Fruit fly (Drosophila melanogaster) whole organism, embryonic: Measurements from ENCODE around the gene CG14439.

ENCODE experiments used
- BtbVII ChIP-seq: fragments of 200-800 bp; sonication (Bioruptor generic); optimal IDR thresholded peaks from 3 replicates; lab custom pipeline; 2017; ENCODE audit warnings: missing biosample characterization, mild to moderate bottlenecking, missing genetic modification characterization
- CG1024 ChIP-seq: fragments of 200-800 bp; sonication (Bioruptor generic); IDR thresholded peaks from 2 replicates; pipeline ENCODE4 v1.3.6; 2022; ENCODE audit warnings: missing biosample characterization, missing genetic modification characterization
- CG12155 ChIP-seq: fragments of 200-800 bp; sonication (Bioruptor generic); optimal IDR thresholded peaks from 3 replicates; lab custom pipeline; 2016; ENCODE audit warnings: missing biosample characterization, missing genetic modification characterization
- CG12236 ChIP-seq: fragments of 200-800 bp; sonication (Bioruptor generic); optimal IDR thresholded peaks from 2 replicates; lab custom pipeline; 2016; ENCODE audit warnings: missing biosample characterization, missing genetic modification characterization
- CG1233 ChIP-seq: fragments of 200-800 bp; sonication (Bioruptor generic); optimal IDR thresholded peaks from 4 replicates; lab custom pipeline; 2018; ENCODE audit warnings: missing biosample characterization, mild to moderate bottlenecking, missing genetic modification characterization
- CG15696 ChIP-seq: fragments of 200-800 bp; sonication (Bioruptor generic); optimal IDR thresholded peaks from 2 replicates; lab custom pipeline; 2019; ENCODE audit warnings: missing biosample characterization, mild to moderate bottlenecking, missing genetic modification characterization, moderate library complexity
- CG17802 ChIP-seq: fragments of 200-800 bp; sonication (Bioruptor generic); optimal IDR thresholded peaks from 2 replicates; lab custom pipeline; 2018; ENCODE audit warnings: missing biosample characterization, mild to moderate bottlenecking, missing genetic modification characterization, moderate library complexity
- CG2129 ChIP-seq: fragments of 200-800 bp; sonication (Bioruptor generic); IDR thresholded peaks from 2 replicates; pipeline ENCODE4 v1.3.6; 2022; ENCODE audit warnings: missing biosample characterization, missing genetic modification characterization; ENCODE audit not compliant: partially characterized antibody
- CG31441 ChIP-seq: fragments of 200-800 bp; sonication (Bioruptor generic); IDR thresholded peaks from 2 replicates; pipeline ENCODE4 v1.3.6; 2022; ENCODE audit warnings: missing biosample characterization, missing genetic modification characterization
- CG33557 ChIP-seq: fragments of 200-800 bp; sonication (Bioruptor generic); optimal IDR thresholded peaks from 2 replicates; lab custom pipeline; 2019; ENCODE audit warnings: missing biosample characterization, mild to moderate bottlenecking, missing genetic modification characterization, moderate library complexity
- CG43689 ChIP-seq: fragments of 200-800 bp; sonication (Bioruptor generic); IDR thresholded peaks from 2 replicates; pipeline ENCODE4 v1.3.6; 2022; ENCODE audit warnings: missing biosample characterization, missing genetic modification characterization
- CG5953 ChIP-seq: fragments of 200-800 bp; sonication (Bioruptor generic); IDR thresholded peaks from 2 replicates; pipeline ENCODE4 v1.3.6; 2022; ENCODE audit warnings: missing biosample characterization, missing genetic modification characterization
- CG6689 ChIP-seq: fragments of 200-800 bp; sonication (Bioruptor generic); IDR thresholded peaks from 2 replicates; pipeline ENCODE4 v1.3.6; 2022; ENCODE audit warnings: missing biosample characterization, missing genetic modification characterization
- CG6813 ChIP-seq: fragments of 200-800 bp; sonication (Bioruptor generic); optimal IDR thresholded peaks from 2 replicates; lab custom pipeline; 2017; ENCODE audit warnings: missing biosample characterization, missing genetic modification characterization, mild to moderate bottlenecking, moderate library complexity, missing genetic modification reagents
- CG7839 ChIP-seq: fragments of 200-800 bp; sonication (Bioruptor generic); optimal IDR thresholded peaks from 3 replicates; lab custom pipeline; 2018; ENCODE audit warnings: missing biosample characterization, mild to moderate bottlenecking, missing genetic modification characterization, moderate library complexity
- CG8944 ChIP-seq: fragments of 200-800 bp; sonication (Bioruptor generic); optimal IDR thresholded peaks from 3 replicates; lab custom pipeline; 2016; ENCODE audit warnings: missing biosample characterization, missing genetic modification characterization
- Dek ChIP-seq: fragments of 200-800 bp; sonication (Bioruptor generic); optimal IDR thresholded peaks from 3 replicates; lab custom pipeline; 2019; ENCODE audit warnings: missing biosample characterization, mild to moderate bottlenecking, missing genetic modification characterization, moderate library complexity
- Dfd ChIP-seq, 2 experiments: fragments of >200 bp; optimal IDR thresholded peaks; 2 replicates each; lab custom pipeline; 2017; ENCODE audit warnings: missing biosample characterization in 2 of 2, missing genetic modification characterization in 2 of 2
- Doc2 ChIP-seq: fragments of 200-800 bp; sonication (Bioruptor generic); IDR thresholded peaks from 2 replicates; pipeline ENCODE4 v1.3.6; 2022; ENCODE audit warnings: missing biosample characterization, missing genetic modification characterization
- Dp ChIP-seq: fragments of 200-800 bp; sonication (Bioruptor generic); optimal IDR thresholded peaks from 2 replicates; lab custom pipeline; 2018; ENCODE audit warnings: missing biosample characterization, mild to moderate bottlenecking, missing genetic modification characterization, moderate library complexity
- Gug ChIP-seq: fragments of 200-800 bp; sonication (Bioruptor generic); IDR thresholded peaks from 4 replicates; pipeline ENCODE4 v1.3.6; 2022; ENCODE audit warnings: missing biosample characterization, missing genetic modification characterization
- H15 ChIP-seq: fragments of 200-800 bp; sonication (Bioruptor generic); IDR thresholded peaks from 3 replicates; pipeline ENCODE4 v1.3.6; 2022; ENCODE audit warnings: missing biosample characterization, missing genetic modification characterization
- Lhr ChIP-seq: fragments of 200-800 bp; sonication (Bioruptor generic); optimal IDR thresholded peaks from 3 replicates; lab custom pipeline; 2017; ENCODE audit warnings: mild to moderate bottlenecking, missing biosample characterization, missing genetic modification reagents, missing genetic modification characterization
- MTF-1 ChIP-seq: fragments of 200-800 bp; sonication (Bioruptor generic); optimal IDR thresholded peaks from 2 replicates; lab custom pipeline; 2018; ENCODE audit warnings: missing biosample characterization, mild to moderate bottlenecking, missing genetic modification characterization, borderline replicate concordance
- Med ChIP-seq: fragments of 200-800 bp; sonication (Bioruptor generic); peaks from one replicate; lab custom pipeline; 2016; ENCODE audit warnings: missing biosample characterization, missing genetic modification characterization, mild to moderate bottlenecking, inconsistent platforms, moderate library complexity
- NC2β ChIP-seq: fragments of 200-800 bp; sonication (Bioruptor generic); optimal IDR thresholded peaks from 2 replicates; lab custom pipeline; 2016; ENCODE audit warnings: missing biosample characterization, missing genetic modification characterization
- Nf-YB ChIP-seq: fragments of 200-800 bp; sonication (Bioruptor generic); optimal IDR thresholded peaks from 3 replicates; lab custom pipeline; 2019; ENCODE audit warnings: missing biosample characterization, mild to moderate bottlenecking, missing genetic modification characterization, moderate library complexity
- Opbp ChIP-seq: fragments of 200-800 bp; sonication (Bioruptor generic); IDR thresholded peaks from 3 replicates; pipeline ENCODE4 v1.3.6; 2022; ENCODE audit warnings: missing biosample characterization, missing genetic modification characterization; ENCODE audit not compliant: partially characterized antibody
- Ravus ChIP-seq: fragments of 200-800 bp; sonication (Bioruptor generic); IDR thresholded peaks from 2 replicates; pipeline ENCODE4 v1.3.6; 2022; ENCODE audit warnings: missing biosample characterization, missing genetic modification characterization
- Vsx1 ChIP-seq: fragments of 200-800 bp; sonication (Bioruptor generic); optimal IDR thresholded peaks from 2 replicates; lab custom pipeline; 2017; ENCODE audit warnings: missing biosample characterization, mild to moderate bottlenecking, missing genetic modification characterization, missing genetic modification reagents
- Xbp1 ChIP-seq: fragments of 200-800 bp; sonication (Bioruptor generic); optimal IDR thresholded peaks from 3 replicates; lab custom pipeline; 2016; ENCODE audit warnings: missing biosample characterization, mild to moderate bottlenecking, missing genetic modification characterization
- aop ChIP-seq: fragments of 200-800 bp; sonication (Bioruptor generic); IDR thresholded peaks from 2 replicates; pipeline ENCODE4 v1.3.6; 2022; ENCODE audit warnings: missing biosample characterization, missing genetic modification characterization
- bab2 ChIP-seq: fragments of 200-800 bp; sonication (Bioruptor generic); optimal IDR thresholded peaks from 2 replicates; lab custom pipeline; 2016; ENCODE audit warnings: missing biosample characterization, missing genetic modification characterization
- cad ChIP-seq: fragments of >200 bp; optimal IDR thresholded peaks from 2 replicates; lab custom pipeline; 2017; ENCODE audit warnings: missing biosample characterization, missing genetic modification characterization
- dmrt99B ChIP-seq: fragments of 200-800 bp; sonication (Bioruptor generic); optimal IDR thresholded peaks from 2 replicates; lab custom pipeline; 2018; ENCODE audit warnings: missing biosample characterization, mild to moderate bottlenecking, missing genetic modification characterization, moderate library complexity
- fru ChIP-seq: fragments of >200 bp; optimal IDR thresholded peaks from 2 replicates; lab custom pipeline; 2017
- gce ChIP-seq: fragments of 200-800 bp; sonication (Bioruptor generic); IDR thresholded peaks from 3 replicates; pipeline ENCODE4 v1.3.6; 2022; ENCODE audit warnings: missing biosample characterization, missing genetic modification characterization
- hkb ChIP-seq, 2 experiments: fragments of 200-800 bp in 1 of 2; fragments of >200 bp in 1 of 2; sonication (Bioruptor generic) in 1 of 2; IDR thresholded peaks in 1 of 2; optimal IDR thresholded peaks in 1 of 2; 2 replicates each; pipeline versions ENCODE4 v1.3.6 to Lab custom; 2017 to 2022; ENCODE audit warnings: missing biosample characterization in 1 of 2, missing genetic modification characterization in 1 of 2
- lilli ChIP-seq: fragments of 200-800 bp; sonication (Bioruptor generic); optimal IDR thresholded peaks from 3 replicates; lab custom pipeline; 2016; ENCODE audit warnings: missing biosample characterization, missing genetic modification characterization
- lola ChIP-seq, 3 experiments: fragments of >200 bp in 2 of 3; fragments of 200-800 bp in 1 of 3; sonication (Bioruptor generic) in 1 of 3; optimal IDR thresholded peaks; 2 replicates each; lab custom pipeline; 2017 to 2019; ENCODE audit warnings: missing biosample characterization in 3 of 3, missing genetic modification characterization in 3 of 3, mild to moderate bottlenecking in 1 of 3, moderate library complexity in 1 of 3
- luna ChIP-seq: fragments of 200-800 bp; sonication (Bioruptor generic); optimal IDR thresholded peaks from 2 replicates; lab custom pipeline; 2016; ENCODE audit warnings: missing biosample characterization, missing genetic modification characterization
- org-1 ChIP-seq: fragments of 200-800 bp; sonication (Bioruptor generic); optimal IDR thresholded peaks from 2 replicates; lab custom pipeline; 2017; ENCODE audit warnings: missing biosample characterization, missing genetic modification characterization
- pan ChIP-seq, 4 experiments: fragments of >200 bp in 3 of 4; fragments of 200-800 bp in 1 of 4; sonication (Bioruptor generic) in 1 of 4; optimal IDR thresholded peaks in 3 of 4; IDR thresholded peaks in 1 of 4; 2 replicates each; pipeline versions ENCODE4 v1.3.6 to Lab custom; 2017 to 2022; ENCODE audit warnings: missing biosample characterization in 2 of 4, missing genetic modification characterization in 2 of 4, mixed read lengths in 1 of 4
- pfk ChIP-seq: fragments of 200-800 bp; sonication (Bioruptor generic); optimal IDR thresholded peaks from 2 replicates; lab custom pipeline; 2018; ENCODE audit warnings: missing biosample characterization, mild to moderate bottlenecking, missing genetic modification characterization, moderate library complexity
- sima ChIP-seq: fragments of 200-800 bp; sonication (Bioruptor generic); optimal IDR thresholded peaks from 2 replicates; lab custom pipeline; 2016; ENCODE audit warnings: missing biosample characterization, missing genetic modification characterization
- sug ChIP-seq: fragments of 200-800 bp; optimal IDR thresholded peaks from 2 replicates; lab custom pipeline; 2019; ENCODE audit warnings: missing biosample characterization, mild to moderate bottlenecking, missing genetic modification characterization, moderate library complexity
- wdn ChIP-seq: fragments of 200-800 bp; sonication (Bioruptor generic); IDR thresholded peaks from 2 replicates; pipeline ENCODE4 v1.3.6; 2022; ENCODE audit warnings: missing biosample characterization, missing genetic modification characterization
- wor ChIP-seq: fragments of 200-800 bp; sonication (Bioruptor generic); IDR thresholded peaks from 2 replicates; pipeline ENCODE4 v1.3.6; 2022; ENCODE audit warnings: missing biosample characterization, missing genetic modification characterization
- zf30C ChIP-seq: fragments of 200-800 bp; sonication (Bioruptor generic); optimal IDR thresholded peaks from 3 replicates; lab custom pipeline; 2018; ENCODE audit warnings: missing biosample characterization, mild to moderate bottlenecking, missing genetic modification characterization
- zfh2 ChIP-seq: fragments of 200-800 bp; sonication (Bioruptor generic); optimal IDR thresholded peaks from 2 replicates; lab custom pipeline; 2016; ENCODE audit warnings: missing biosample characterization, missing genetic modification characterization

CG14439 gene

dm6 chrX:6700263-6700989 lies 46.9 kb upstream of the CG14439 start (continued):
- no peak for TF ChIP-seq hkb (optimal IDR thresholded peaks at IDR 0.05; lab: Kevin White, UChicago)
- TF ChIP-seq hkb (GFP tag; IDR thresholded peaks at IDR 0.05; lab: Robert Waterston, UW) = no peak
- no peak for TF ChIP-seq H15 (GFP tag; lab: Robert Waterston, UW)
- TF ChIP-seq Dek (tag; lab: Kevin White, UChicago) = no peak
- no peak for TF ChIP-seq pan (optimal IDR thresholded peaks at IDR 0.05; lab: Kevin White, UChicago)
- no peak for TF ChIP-seq pan (GFP tag; optimal IDR thresholded peaks at IDR 0.05 in 1 of 2, IDR thresholded peaks at IDR 0.05 in 1 of 2)
- TF ChIP-seq org-1 (GFP tag; lab: Kevin White, UChicago) = no peak
- TF ChIP-seq CG5953 (GFP tag; lab: Robert Waterston, UW) = no peak
- TF ChIP-seq fru (lab: Kevin White, UChicago) = no peak
- TF ChIP-seq CG33557 (GFP tag; lab: Kevin White, UChicago) = no peak
- TF ChIP-seq pfk (GFP tag; lab: Kevin White, UChicago) = no peak
- no peak for TF ChIP-seq wdn (GFP tag; lab: Robert Waterston, UW)
- no peak for TF ChIP-seq lola (GFP tag; optimal IDR thresholded peaks at IDR 0.05; lab: Kevin White, UChicago)
- no peak for TF ChIP-seq bab2 (GFP tag; lab: Kevin White, UChicago)
- TF ChIP-seq luna (GFP tag; lab: Kevin White, UChicago) = no peak
- no peak for TF ChIP-seq zf30C (GFP tag; lab: Kevin White, UChicago)
- peak; percentile 24 for TF ChIP-seq BtbVII
- no peak for TF ChIP-seq Opbp
- TF ChIP-seq CG15696 (tag; lab: Kevin White, UChicago) = no peak
- no peak for TF ChIP-seq CG2129
- TF ChIP-seq zfh2 = no peak
- TF ChIP-seq dmrt99B (tag; lab: Kevin White, UChicago) = no peak
- no peak for TF ChIP-seq Gug
- no peak for TF ChIP-seq CG31441 (GFP tag; lab: Robert Waterston, UW)
- peak; percentile 64 for TF ChIP-seq Med
- TF ChIP-seq CG12155 (GFP tag; lab: Kevin White, UChicago) = peak; percentile 3
- TF ChIP-seq lilli = no peak
- no peak for TF ChIP-seq sima
- TF ChIP-seq sug (tag; lab: Kevin White, UChicago) = peak; percentile 2
- no peak for TF ChIP-seq CG12236 (GFP tag; lab: Kevin White, UChicago)
- no peak for TF ChIP-seq CG8944 (GFP tag; lab: Kevin White, UChicago)
- TF ChIP-seq Vsx1 (GFP tag; lab: Kevin White, UChicago) = no peak
- TF ChIP-seq CG6689 (GFP tag; lab: Robert Waterston, UW) = no peak
- no peak for TF ChIP-seq CG7839 (tag; lab: Kevin White, UChicago)
- TF ChIP-seq Xbp1 = no peak
- TF ChIP-seq gce (GFP tag; lab: Robert Waterston, UW) = no peak
- TF ChIP-seq Dp (GFP tag; lab: Kevin White, UChicago) = no peak
- TF ChIP-seq NC2β (GFP tag; lab: Kevin White, UChicago) = no peak
- no peak for TF ChIP-seq Ravus (GFP tag; lab: Robert Waterston, UW)
- TF ChIP-seq cad (GFP tag; lab: Kevin White, UChicago) = no peak
- TF ChIP-seq Dfd (GFP tag; optimal IDR thresholded peaks at IDR 0.05; lab: Kevin White, UChicago) = no peak
- TF ChIP-seq wor (GFP tag; lab: Robert Waterston, UW) = no peak
- TF ChIP-seq MTF-1 = no peak
- TF ChIP-seq CG1233 (GFP tag; lab: Kevin White, UChicago) = no peak
- TF ChIP-seq Lhr (GFP tag; lab: Kevin White, UChicago) = no peak
- no peak for TF ChIP-seq CG43689
- no peak for TF ChIP-seq CG6813 (GFP tag; lab: Kevin White, UChicago)
- TF ChIP-seq Nf-YB (GFP tag; lab: Kevin White, UChicago) = no peak
- no peak for TF ChIP-seq Doc2 (GFP tag; lab: Robert Waterston, UW)
- no peak for TF ChIP-seq CG17802 (tag; lab: Kevin White, UChicago)
- no peak for TF ChIP-seq aop (GFP tag; lab: Robert Waterston, UW)
- TF ChIP-seq CG1024 (GFP tag; lab: Robert Waterston, UW) = no peak
